Fruit fly (Drosophila melanogaster) ovary, adult (tissue): ENCODE measurements around the gene ZnT63C.

ENCODE experiments used
- CG17801 ChIP-seq: fragments of 200-800 bp; optimal IDR thresholded peaks from 2 replicates; lab custom pipeline; 2019; ENCODE audit warnings: missing biosample characterization, mild to moderate bottlenecking, missing genetic modification characterization, moderate library complexity; ENCODE audit not compliant: partially characterized antibody

Gene ZnT63C

dm6 chr3L:3344528-3344927 lies 41.0 kb downstream of the ZnT63C start:
- no peak for TF ChIP-seq CG17801 (GFP tag; lab: Kevin White, UChicago)

dm6 chr3L:3346294-3346693 lies 42.8 kb downstream of the ZnT63C start:
- no peak for TF ChIP-seq CG17801 (GFP tag; lab: Kevin White, UChicago)

dm6 chr3L:3348956-3349824 lies 45.7 kb downstream of the ZnT63C start:
- no peak for TF ChIP-seq CG17801 (GFP tag; lab: Kevin White, UChicago)

dm6 chr3L:3349825-3350123 lies 46.3 kb downstream of the ZnT63C start:
- TF ChIP-seq CG17801 (GFP tag; lab: Kevin White, UChicago), result no peak

- no peak for TF ChIP-seq CG17801 (GFP tag; lab: Kevin White, UChicago)
Observed at dm6 chr3L:3350572-3351343, 47.2 kb downstream of the ZnT63C start.

dm6 chr3L:3351814-3352359 lies 48.4 kb downstream of the ZnT63C start:
- TF ChIP-seq CG17801 (GFP tag; lab: Kevin White, UChicago), result no peak

dm6 chr3L:3352516-3352915 lies 49.0 kb downstream of the ZnT63C start:
- TF ChIP-seq CG17801 (GFP tag; lab: Kevin White, UChicago), result no peak

- TF ChIP-seq CG17801 (GFP tag; lab: Kevin White, UChicago), result no peak
Observed at dm6 chr3L:3353297-3353696, 49.8 kb downstream of the ZnT63C start.
